Worm (Caenorhabditis elegans) whole organism, L4/young adult: ENCODE data around the gene fzr-1.

ENCODE experiments used
- W03F9.2 ChIP-seq: fragments of 150-350 bp; optimal IDR thresholded peaks from 2 replicates; lab custom pipeline; 2014; ENCODE audit warnings: missing biosample characterization, missing genetic modification characterization
- dao-5 ChIP-seq: sonication (generic microtip); optimal IDR thresholded peaks from 2 replicates; lab custom pipeline; 2016; ENCODE audit warnings: missing genotype, missing genetic modification characterization, moderate library complexity, missing compliant biosample characterization
- him-1 ChIP-seq: sonication (generic microtip); optimal IDR thresholded peaks from 2 replicates; lab custom pipeline; 2016; ENCODE audit warnings: missing genotype, missing genetic modification reagents, missing genetic modification characterization, missing compliant biosample characterization

- TF ChIP-seq him-1 (tag; lab: Kevin White, UChicago) (no peak), dao-5 (no peak), W03F9.2 (tag; lab: Kevin White, UChicago) (peak; percentile 15)
These were observed 821 bp upstream of the fzr-1 start for ce11 chrII:9644940-9645634.
